Worm (Caenorhabditis elegans) whole organism, L3 larva: ENCODE measurements around the gene ZK829.1.

ENCODE experiments used
- ama-1 ChIP-seq: fragments of 150-350 bp; optimal IDR thresholded peaks from 2 replicates; lab custom pipeline; 2018
- egl-5 ChIP-seq: fragments of 150-350 bp; optimal IDR thresholded peaks from 2 replicates; lab custom pipeline; 2017; ENCODE audit warnings: missing biosample characterization, missing genetic modification reagents, missing genetic modification characterization, inconsistent platforms
- elt-1 ChIP-seq: fragments of 150-350 bp; optimal IDR thresholded peaks from 2 replicates; lab custom pipeline; 2014; ENCODE audit warnings: missing biosample characterization, missing genetic modification characterization
- jun-1 ChIP-seq: fragments of 150-350 bp; optimal IDR thresholded peaks from 2 replicates; lab custom pipeline; 2014; ENCODE audit warnings: missing biosample characterization, missing genetic modification reagents, missing genetic modification characterization
- lin-15B ChIP-seq: fragments of 150-350 bp; optimal IDR thresholded peaks from 2 replicates; lab custom pipeline; 2014; ENCODE audit warnings: missing biosample characterization, missing genetic modification characterization
- snpc-4 ChIP-seq: fragments of 150-350 bp; optimal IDR thresholded peaks from 2 replicates; lab custom pipeline; 2014; ENCODE audit warnings: missing biosample characterization, missing genetic modification characterization
- unc-62 ChIP-seq: fragments of 150-350 bp; sonication (generic microtip); optimal IDR thresholded peaks from 4 replicates; lab custom pipeline; 2014; ENCODE audit warnings: missing biosample characterization, missing genetic modification reagents, missing genetic modification characterization

ce11 chrIV:11970171-11970570 lies 28.0 kb upstream of the ZK829.1 start, which contains the start of gene ZK829.9:
- no peak for TF ChIP-seq elt-1
- no peak for TF ChIP-seq egl-5 (tag; lab: Kevin White, UChicago)
- TF ChIP-seq lin-15B (tag; lab: Kevin White, UChicago) = no peak
- TF ChIP-seq jun-1 (tag; lab: Kevin White, UChicago) = no peak
- no peak for TF ChIP-seq unc-62 (GFP tag; lab: Kevin White, UChicago)
- no peak for TF ChIP-seq ama-1 (lab: Kevin White, UChicago)
- no peak for TF ChIP-seq snpc-4 (tag; lab: Kevin White, UChicago)
